Fruit fly (Drosophila melanogaster): ENCODE results near the gene Keap1.

Keap1 gene

dm6 chr3R:17052465-17053149 is 27.1 kb downstream of the Keap1 start (continued):
- TF ChIP-seq ATbp (GFP tag; optimal IDR thresholded peaks at IDR 0.05) (no peak), Hmr (GFP tag; optimal IDR thresholded peaks at IDR 0.05) (no peak), HLH3B (GFP tag; IDR thresholded peaks at IDR 0.05) (no peak), CG8478 (optimal IDR thresholded peaks at IDR 0.05) (no peak), sr (GFP tag; IDR thresholded peaks at IDR 0.05) (no peak), CG8944 (GFP tag; optimal IDR thresholded peaks at IDR 0.05) (no peak), CG4424 (GFP tag; optimal IDR thresholded peaks at IDR 0.05) (peak; percentile 63), Rx (GFP tag; IDR thresholded peaks at IDR 0.05) (no peak), NC2β (GFP tag; optimal IDR thresholded peaks at IDR 0.05) (peak; percentile 14), scrt (GFP tag; optimal IDR thresholded peaks at IDR 0.05) (no peak), CG17385 (GFP tag; optimal IDR thresholded peaks at IDR 0.05) (peak; percentile 2), BEAF-32 (GFP tag; optimal IDR thresholded peaks at IDR 0.05) (no peak), CG3838 (GFP tag; optimal IDR thresholded peaks at IDR 0.05) (no peak), CG17186 (GFP tag; optimal IDR thresholded peaks at IDR 0.05) (no peak), CG6791 (GFP tag; IDR thresholded peaks at IDR 0.05; ENCODE audit: partially characterized antibody) (no peak), CG8765 (GFP tag; IDR thresholded peaks at IDR 0.05) (peak; percentile 68), vvl (GFP tag; IDR thresholded peaks at IDR 0.05) (no peak), exex (tag; optimal IDR thresholded peaks at IDR 0.05) (no peak), CG15601 (tag; optimal IDR thresholded peaks at IDR 0.05) (peak; percentile 12), CG13894 (tag; optimal IDR thresholded peaks at IDR 0.05) (no peak), sisA (GFP tag; IDR thresholded peaks at IDR 0.05) (no peak), CG30431 (GFP tag; optimal IDR thresholded peaks at IDR 0.05) (peak; percentile 15), Side (GFP tag; optimal IDR thresholded peaks at IDR 0.05) (no peak), CG43689 (GFP tag; IDR thresholded peaks at IDR 0.05) (no peak), pnt (GFP tag; optimal IDR thresholded peaks at IDR 0.05) (no peak), CG10979 (tag; optimal IDR thresholded peaks at IDR 0.05) (peak; percentile 84), pho (GFP tag; optimal IDR thresholded peaks at IDR 0.05) (no peak), CG4707 (GFP tag; optimal IDR thresholded peaks at IDR 0.05) (no peak), Trl (optimal IDR thresholded peaks at IDR 0.05) (no peak), Trl (GFP tag; optimal IDR thresholded peaks at IDR 0.05) (no peak), CG14667 (GFP tag; IDR thresholded peaks at IDR 0.05) (no peak), Atf3 (GFP tag; optimal IDR thresholded peaks at IDR 0.05) (peak; percentile 3), CG14710 (tag; optimal IDR thresholded peaks at IDR 0.05) (peak; percentile 79), NC2α (GFP tag; optimal IDR thresholded peaks at IDR 0.05) (no peak), gsb (GFP tag; IDR thresholded peaks at IDR 0.05) (no peak), CG18262 (tag; optimal IDR thresholded peaks at IDR 0.05) (peak; percentile 87), CG9797 (GFP tag; optimal IDR thresholded peaks at IDR 0.05) (no peak), Sox102F (GFP tag; optimal IDR thresholded peaks at IDR 0.05) (no peak), CG7963 (GFP tag; IDR thresholded peaks at IDR 0.05; ENCODE audit: partially characterized antibody) (no peak), tup (GFP tag; optimal IDR thresholded peaks at IDR 0.05) (peak; percentile 18), CG10543 (GFP tag; optimal IDR thresholded peaks at IDR 0.05) (no peak), tgo (GFP tag; IDR thresholded peaks at IDR 0.05) (no peak; the same call in 2 of the 3 replicates), CG33557 (GFP tag; optimal IDR thresholded peaks at IDR 0.05) (peak; percentile 89), CG10366 (GFP tag; IDR thresholded peaks at IDR 0.05) (no peak), D (optimal IDR thresholded peaks at IDR 0.05) (no peak), D (GFP tag; optimal IDR thresholded peaks at IDR 0.05) (peak; percentile 65), pb (GFP tag; optimal IDR thresholded peaks at IDR 0.05) (no peak), CG10274 (GFP tag; optimal IDR thresholded peaks at IDR 0.05) (no peak), HLH54F (GFP tag; optimal IDR thresholded peaks at IDR 0.05) (no peak), pan (optimal IDR thresholded peaks at IDR 0.05) (no peak), pan (GFP tag; optimal IDR thresholded peaks at IDR 0.05 in 1 of 2, IDR thresholded peaks at IDR 0.05 in 1 of 2) (no peak), CG8089 (GFP tag; optimal IDR thresholded peaks at IDR 0.05) (no peak)

All from whole organism, embryonic.